Fruit fly (Drosophila melanogaster): ENCODE results near the gene CG14671.

The CG14671 gene

dm6 chr3R:5606477-5606876 lies 41.9 kb upstream of the CG14671 start, which contains the start of gene asl (continued):
- no peak for TF ChIP-seq bigmax (GFP tag; optimal IDR thresholded peaks at IDR 0.05)
- peak; percentile 51 for TF ChIP-seq gro (GFP tag; optimal IDR thresholded peaks at IDR 0.05)
- TF ChIP-seq kni (GFP tag; optimal IDR thresholded peaks at IDR 0.05): peak; percentile 48
- peak; percentile 69 for TF ChIP-seq Xbp1 (GFP tag; optimal IDR thresholded peaks at IDR 0.05)
- peak; percentile 42 for TF ChIP-seq BtbVII (GFP tag; optimal IDR thresholded peaks at IDR 0.05)
- TF ChIP-seq CG6272 (GFP tag; IDR thresholded peaks at IDR 0.05): peak; percentile 47
- peak; percentile 41 for TF ChIP-seq lbe (GFP tag; optimal IDR thresholded peaks at IDR 0.05)
- TF ChIP-seq Camta (GFP tag; optimal IDR thresholded peaks at IDR 0.05): peak; percentile 56
- TF ChIP-seq Awh (GFP tag; IDR thresholded peaks at IDR 0.05): 0 out of 2 replicates have a peak, but pooled peaks have one; percentile 21
- TF ChIP-seq CG15514 (GFP tag; optimal IDR thresholded peaks at IDR 0.05): peak; percentile 71
- peak; percentile 63 for TF ChIP-seq CG8765 (GFP tag; IDR thresholded peaks at IDR 0.05)
- peak; percentile 25 for TF ChIP-seq fd3F (GFP tag; optimal IDR thresholded peaks at IDR 0.05)

- TF ChIP-seq Sox100B (GFP tag; optimal IDR thresholded peaks at IDR 0.05) (peak; percentile 71), emc (GFP tag; optimal IDR thresholded peaks at IDR 0.05) (no peak), gem (tag; optimal IDR thresholded peaks at IDR 0.05) (peak; percentile 75), Ets65A (GFP tag) (peak; percentile 90), chinmo (GFP tag; IDR thresholded peaks at IDR 0.05; ENCODE audit: partially characterized antibody) (no peak), Hmr (GFP tag; optimal IDR thresholded peaks at IDR 0.05) (peak; percentile 81), CG1602 (GFP tag; optimal IDR thresholded peaks at IDR 0.05) (peak; percentile 53), CTCF (GFP tag; optimal IDR thresholded peaks at IDR 0.05) (peak; percentile 60), CG7556 (GFP tag; optimal IDR thresholded peaks at IDR 0.05) (peak; percentile 62), gt (GFP tag; IDR thresholded peaks at IDR 0.05) (no peak), Drgx (GFP tag; IDR thresholded peaks at IDR 0.05) (no peak), CG8281 (tag; optimal IDR thresholded peaks at IDR 0.05) (no peak), pita (GFP tag; optimal IDR thresholded peaks at IDR 0.05) (no peak), pum (GFP tag; optimal IDR thresholded peaks at IDR 0.05) (peak; percentile 52), sc (optimal IDR thresholded peaks at IDR 0.05) (no peak), sc (GFP tag; optimal IDR thresholded peaks at IDR 0.05) (no peak), CG12155 (GFP tag; optimal IDR thresholded peaks at IDR 0.05) (peak; percentile 72), danr (GFP tag; IDR thresholded peaks at IDR 0.05) (no peak), CG8765 (GFP tag; IDR thresholded peaks at IDR 0.05) (no peak), trem (tag; optimal IDR thresholded peaks at IDR 0.05) (peak; percentile 85), Ssrp (tag; optimal IDR thresholded peaks at IDR 0.05) (peak; percentile 22), stc (GFP tag; IDR thresholded peaks at IDR 0.05) (no peak), CG8478 (optimal IDR thresholded peaks at IDR 0.05) (no peak), MESR4 (GFP tag; optimal IDR thresholded peaks at IDR 0.05) (peak; percentile 45), CG5180 (GFP tag; optimal IDR thresholded peaks at IDR 0.05) (peak; percentile 11), Asciz (GFP tag; optimal IDR thresholded peaks at IDR 0.05) (no peak), caup (GFP tag; optimal IDR thresholded peaks at IDR 0.05; ENCODE audit: severe bottlenecking) (peak; percentile 54), Abd-B (GFP tag; optimal IDR thresholded peaks at IDR 0.05) (no peak), CG18011 (GFP tag; optimal IDR thresholded peaks at IDR 0.05) (peak; percentile 56), CG9817 (tag; optimal IDR thresholded peaks at IDR 0.05) (peak; percentile 75), HLHmδ (GFP tag; optimal IDR thresholded peaks at IDR 0.05) (peak; percentile 80), otp (GFP tag; IDR thresholded peaks at IDR 0.05) (no peak), CG16815 (GFP tag; optimal IDR thresholded peaks at IDR 0.05) (peak; percentile 23), tx (GFP tag; optimal IDR thresholded peaks at IDR 0.05) (peak; percentile 20), CG3407 (GFP tag; optimal IDR thresholded peaks at IDR 0.05) (no peak), D19B (GFP tag; optimal IDR thresholded peaks at IDR 0.05) (peak; percentile 4), CG10979 (tag; optimal IDR thresholded peaks at IDR 0.05) (peak; percentile 46), nom (GFP tag; optimal IDR thresholded peaks at IDR 0.05) (peak; percentile 1), CG17186 (GFP tag; optimal IDR thresholded peaks at IDR 0.05) (peak; percentile 86)
Measured at dm6 chr3R:5601044-5601523, 36.5 kb upstream of the CG14671 start, which contains the start of the genes kra and SecS. Gene kra (minus strand): TSS chr3R:5601136. Gene SecS (plus strand): TSS chr3R:5601433.
